Worm (Caenorhabditis elegans) whole organism, young adult: ENCODE data around the gene mlt-10.
A peak's percentile ranks its signal among the peaks of the same experiment; 100 is the strongest.

Source experiments
- B0336.3 ChIP-seq: fragments of 200-800 bp; sonication (Bioruptor generic); IDR thresholded peaks from 2 replicates; pipeline ENCODE4 v1.3.6; 2022; ENCODE audit warnings: missing genetic modification characterization, missing compliant biosample characterization
- C06A6.2 ChIP-seq: fragments of 200-800 bp; sonication (Bioruptor generic); conservative IDR thresholded peaks from 2 replicates; pipeline ENCODE4 v1.3.6; 2022; ENCODE audit warnings: missing genetic modification characterization, missing compliant biosample characterization
- C17E4.6 ChIP-seq: fragments of 200-800 bp; sonication (Bioruptor generic); IDR thresholded peaks from 2 replicates; pipeline ENCODE4 v1.3.6; 2022; ENCODE audit warnings: missing genetic modification reagents, missing genetic modification characterization, missing compliant biosample characterization
- F22D6.2 ChIP-seq: sonication (generic microtip); optimal IDR thresholded peaks from 2 replicates; lab custom pipeline; 2016; ENCODE audit warnings: mild to moderate bottlenecking, missing genetic modification characterization, missing compliant biosample characterization
- K11D2.4 ChIP-seq: fragments of 200-800 bp; sonication (Bioruptor generic); IDR thresholded peaks from 2 replicates; pipeline ENCODE4 v1.3.6; 2022; ENCODE audit warnings: missing genetic modification reagents, missing genetic modification characterization, missing compliant biosample characterization
- K12H6.12 ChIP-seq: fragments of 200-800 bp; sonication (Bioruptor generic); optimal IDR thresholded peaks from 2 replicates; lab custom pipeline; 2018; ENCODE audit warnings: mild to moderate bottlenecking, missing genetic modification characterization, missing compliant biosample characterization
- T07F8.4 ChIP-seq: sonication (generic microtip); optimal IDR thresholded peaks from 2 replicates; lab custom pipeline; 2016; ENCODE audit warnings: mild to moderate bottlenecking, missing genetic modification characterization, moderate library complexity, missing compliant biosample characterization
- Y53G8AR.9 ChIP-seq: fragments of 200-800 bp; sonication (Bioruptor generic); conservative IDR thresholded peaks from 2 replicates; pipeline ENCODE4 v1.3.6; 2022; ENCODE audit warnings: missing genetic modification reagents, missing genetic modification characterization, missing compliant biosample characterization
- Y95B8A.8 ChIP-seq: fragments of 200-800 bp; sonication (Bioruptor generic); IDR thresholded peaks from 2 replicates; pipeline ENCODE4 v1.3.6; 2022; ENCODE audit warnings: missing genetic modification reagents, missing genetic modification characterization, missing compliant biosample characterization
- bed-2 ChIP-seq: fragments of 200-800 bp; sonication (Bioruptor generic); IDR thresholded peaks from 2 replicates; pipeline ENCODE4 v1.3.6; 2022; ENCODE audit warnings: missing genetic modification reagents, missing genetic modification characterization, missing compliant biosample characterization
- cebp-1 ChIP-seq, 2 experiments: fragments of 200-800 bp in 1 of 2; sonication (Bioruptor generic) in 1 of 2; sonication (generic microtip) in 1 of 2; IDR thresholded peaks in 1 of 2; optimal IDR thresholded peaks in 1 of 2; 2 replicates each; pipeline versions ENCODE4 v1.3.6 to Lab custom; 2017 to 2022; ENCODE audit warnings: missing compliant biosample characterization in 2 of 2, missing genetic modification characterization in 2 of 2, mild to moderate bottlenecking in 1 of 2, missing genetic modification reagents in 1 of 2, moderate library complexity in 1 of 2
- ceh-100 ChIP-seq: fragments of 200-800 bp; sonication (Bioruptor generic); IDR thresholded peaks from 2 replicates; pipeline ENCODE4 v1.3.6; 2022; ENCODE audit warnings: missing genetic modification reagents, missing genetic modification characterization, missing compliant biosample characterization
- ceh-58 ChIP-seq: fragments of 200-800 bp; sonication (Bioruptor generic); IDR thresholded peaks from 2 replicates; pipeline ENCODE4 v1.3.6; 2022; ENCODE audit warnings: missing genetic modification characterization, missing compliant biosample characterization
- ceh-79 ChIP-seq: sonication (generic microtip); optimal IDR thresholded peaks from 2 replicates; lab custom pipeline; 2017; ENCODE audit warnings: mild to moderate bottlenecking, missing genetic modification characterization, missing compliant biosample characterization
- dox-1 ChIP-seq: fragments of 200-800 bp; sonication (Bioruptor generic); IDR thresholded peaks from 2 replicates; pipeline ENCODE4 v1.3.6; 2022; ENCODE audit warnings: missing genetic modification reagents, missing genetic modification characterization, missing compliant biosample characterization
- efl-1 ChIP-seq: fragments of 150-350 bp; optimal IDR thresholded peaks from 2 replicates; lab custom pipeline; 2014; ENCODE audit warnings: missing biosample characterization, missing genetic modification reagents, missing genetic modification characterization
- egl-18 ChIP-seq: fragments of 200-800 bp; sonication (Bioruptor generic); IDR thresholded peaks from 2 replicates; pipeline ENCODE4 v1.3.6; 2022; ENCODE audit warnings: missing genetic modification reagents, missing genetic modification characterization, missing compliant biosample characterization
- egl-44 ChIP-seq: fragments of 200-800 bp; sonication (Bioruptor generic); IDR thresholded peaks from 2 replicates; pipeline ENCODE4 v1.3.6; 2022; ENCODE audit warnings: missing genetic modification reagents, missing genetic modification characterization, missing compliant biosample characterization
- egrh-3 ChIP-seq: fragments of 200-800 bp; sonication (Bioruptor generic); IDR thresholded peaks from 2 replicates; pipeline ENCODE4 v1.3.6; 2022; ENCODE audit warnings: missing genetic modification reagents, missing genetic modification characterization, missing compliant biosample characterization
- hlh-12 ChIP-seq: sonication (generic microtip); optimal IDR thresholded peaks from 2 replicates; lab custom pipeline; 2016; ENCODE audit warnings: missing genetic modification characterization, missing compliant biosample characterization
- hlh-26 ChIP-seq: fragments of 200-800 bp; sonication (Bioruptor generic); conservative IDR thresholded peaks from 2 replicates; pipeline ENCODE4 v1.3.6; 2022; ENCODE audit warnings: missing genetic modification reagents, missing genetic modification characterization, missing compliant biosample characterization
- hmg-1.2 ChIP-seq: fragments of 200-800 bp; sonication (Bioruptor generic); IDR thresholded peaks from 2 replicates; pipeline ENCODE4 v1.3.6; 2022; ENCODE audit warnings: missing genetic modification reagents, missing genetic modification characterization, missing compliant biosample characterization
- hrde-1 ChIP-seq: sonication (generic microtip); optimal IDR thresholded peaks from 2 replicates; lab custom pipeline; 2016; ENCODE audit warnings: missing genetic modification characterization, mild to moderate bottlenecking, missing compliant biosample characterization, moderate library complexity, missing genotype, missing genetic modification reagents, borderline replicate concordance
- hsf-1 ChIP-seq: fragments of 200-800 bp; sonication (Bioruptor generic); IDR thresholded peaks from 2 replicates; pipeline ENCODE4 v1.3.6; 2022; ENCODE audit warnings: missing genetic modification reagents, missing genetic modification characterization, missing compliant biosample characterization
- lag-1 ChIP-seq: fragments of 200-800 bp; sonication (Bioruptor generic); IDR thresholded peaks from 2 replicates; pipeline ENCODE4 v1.3.6; 2022; ENCODE audit warnings: missing genetic modification reagents, missing genetic modification characterization, missing compliant biosample characterization
- let-607 ChIP-seq, 2 experiments: fragments of 200-800 bp in 1 of 2; sonication (Bioruptor generic) in 1 of 2; sonication (generic microtip) in 1 of 2; optimal IDR thresholded peaks; 2 replicates each; lab custom pipeline; 2016 to 2018; ENCODE audit warnings: mild to moderate bottlenecking in 2 of 2, missing compliant biosample characterization in 2 of 2, missing genetic modification characterization in 2 of 2, moderate library complexity in 2 of 2, missing genotype in 1 of 2
- lin-26 ChIP-seq: fragments of 200-800 bp; sonication (Bioruptor generic); IDR thresholded peaks from 2 replicates; pipeline ENCODE4 v1.3.6; 2022; ENCODE audit warnings: missing genetic modification reagents, missing genetic modification characterization, missing compliant biosample characterization
- lin-54 ChIP-seq: fragments of 200-800 bp; sonication (Bioruptor generic); optimal IDR thresholded peaks from 2 replicates; lab custom pipeline; 2018; ENCODE audit warnings: mild to moderate bottlenecking, missing genetic modification characterization, missing compliant biosample characterization
- lir-1 ChIP-seq: fragments of 200-800 bp; sonication (Bioruptor generic); conservative IDR thresholded peaks from 2 replicates; pipeline ENCODE4 v1.3.6; 2022; ENCODE audit warnings: missing genetic modification reagents, missing genetic modification characterization, missing compliant biosample characterization
- madf-10 ChIP-seq: sonication (generic microtip); optimal IDR thresholded peaks from 2 replicates; lab custom pipeline; 2016; ENCODE audit warnings: mild to moderate bottlenecking, missing genetic modification characterization, missing compliant biosample characterization
- madf-8 ChIP-seq: fragments of 200-800 bp; sonication (Bioruptor generic); conservative IDR thresholded peaks from 2 replicates; pipeline ENCODE4 v1.3.6; 2022; ENCODE audit warnings: missing genetic modification reagents, missing genetic modification characterization, missing compliant biosample characterization
- mxl-1 ChIP-seq: sonication (generic microtip); optimal IDR thresholded peaks from 2 replicates; lab custom pipeline; 2016; ENCODE audit warnings: missing genetic modification characterization, missing compliant biosample characterization
- nhr-27 ChIP-seq: fragments of 200-800 bp; sonication (Bioruptor generic); optimal IDR thresholded peaks from 2 replicates; lab custom pipeline; 2018; ENCODE audit warnings: mild to moderate bottlenecking, missing genetic modification characterization, moderate library complexity, missing compliant biosample characterization
- pbrm-1 ChIP-seq: fragments of 200-800 bp; sonication (Bioruptor generic); IDR thresholded peaks from 2 replicates; pipeline ENCODE4 v1.3.6; 2022; ENCODE audit warnings: missing genetic modification reagents, missing genetic modification characterization, missing compliant biosample characterization
- rcor-1 ChIP-seq: fragments of 200-800 bp; sonication (Bioruptor generic); IDR thresholded peaks from 2 replicates; pipeline ENCODE4 v1.3.6; 2022; ENCODE audit warnings: missing genetic modification reagents, missing genetic modification characterization, missing compliant biosample characterization
- sea-2 ChIP-seq: fragments of 200-800 bp; sonication (Bioruptor generic); IDR thresholded peaks from 2 replicates; pipeline ENCODE4 v1.3.6; 2022; ENCODE audit warnings: missing genetic modification characterization, missing compliant biosample characterization
- snpc-1.1 ChIP-seq: sonication (generic microtip); optimal IDR thresholded peaks from 2 replicates; lab custom pipeline; 2017; ENCODE audit warnings: missing genetic modification characterization, mild to moderate bottlenecking, missing compliant biosample characterization, antibody characterized with exemption, moderate library complexity, missing genotype, missing genetic modification reagents; ENCODE audit not compliant: insufficient read depth
- snpc-1.3 ChIP-seq: sonication (generic microtip); optimal IDR thresholded peaks from 2 replicates; lab custom pipeline; 2017; ENCODE audit warnings: missing genetic modification characterization, mild to moderate bottlenecking, missing compliant biosample characterization, antibody characterized with exemption, moderate library complexity, missing genotype, missing genetic modification reagents; ENCODE audit not compliant: insufficient read depth
- snpc-4 ChIP-seq, 5 experiments: fragments of 150-350 bp in 1 of 5; sonication (generic microtip) in 4 of 5; optimal IDR thresholded peaks; 2 replicates each; lab custom pipeline; 2014 to 2018; ENCODE audit warnings: missing genetic modification characterization in 5 of 5, missing biosample characterization in 3 of 5, antibody characterized with exemption in 2 of 5, mild to moderate bottlenecking in 2 of 5, missing compliant biosample characterization in 2 of 5, missing genotype in 2 of 5, moderate library complexity in 2 of 5, missing genetic modification reagents in 1 of 5
- sptf-2 ChIP-seq: fragments of 200-800 bp; sonication (Bioruptor generic); optimal IDR thresholded peaks from 2 replicates; lab custom pipeline; 2018; ENCODE audit warnings: mild to moderate bottlenecking, missing genetic modification characterization, missing compliant biosample characterization
- tbp1 ChIP-seq: fragments of 200-800 bp; sonication (Bioruptor generic); optimal IDR thresholded peaks from 2 replicates; lab custom pipeline; 2018; ENCODE audit warnings: mild to moderate bottlenecking, missing genetic modification characterization, missing compliant biosample characterization
- unc-130 ChIP-seq: sonication (generic microtip); optimal IDR thresholded peaks from 2 replicates; lab custom pipeline; 2016; ENCODE audit warnings: missing genetic modification reagents, missing genetic modification characterization, missing compliant biosample characterization
- zfh-2 ChIP-seq: fragments of 200-800 bp; sonication (Bioruptor generic); conservative IDR thresholded peaks from 2 replicates; pipeline ENCODE4 v1.3.6; 2022; ENCODE audit warnings: missing genetic modification reagents, missing genetic modification characterization, missing compliant biosample characterization
- ztf-18 ChIP-seq: sonication (generic microtip); optimal IDR thresholded peaks from 2 replicates; lab custom pipeline; 2016; ENCODE audit warnings: missing genotype, mild to moderate bottlenecking, missing genetic modification characterization, missing compliant biosample characterization
- ztf-26 ChIP-seq: sonication (generic microtip); optimal IDR thresholded peaks from 2 replicates; lab custom pipeline; 2017; ENCODE audit warnings: missing genetic modification characterization, missing compliant biosample characterization
- ztf-3 ChIP-seq: fragments of 200-800 bp; sonication (Bioruptor generic); optimal IDR thresholded peaks from 2 replicates; lab custom pipeline; 2018; ENCODE audit warnings: mild to moderate bottlenecking, missing genetic modification characterization, missing compliant biosample characterization

mlt-10 gene

DNA sequence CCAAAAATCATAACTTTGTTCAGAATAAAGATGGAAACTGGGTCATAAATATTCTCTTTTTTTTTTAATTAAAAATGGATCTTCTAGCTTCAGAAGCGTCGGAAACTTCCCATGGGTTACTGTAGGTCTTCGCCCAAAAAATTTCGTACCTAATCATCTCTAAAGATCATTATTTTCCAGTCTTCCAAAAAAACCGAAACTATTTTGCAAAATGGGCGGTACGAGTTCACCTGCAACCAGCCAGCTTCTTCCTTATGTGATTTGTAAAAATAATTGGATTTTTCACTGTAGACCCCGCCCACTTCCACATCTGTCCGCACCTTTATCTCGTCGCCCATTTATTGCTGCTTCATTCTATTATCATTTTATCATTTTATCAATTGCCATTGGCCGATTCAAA, at the start of gene mlt-10:
mlt-10 (plus strand) TSS at position 301 of the 400 bp plus-strand sequence.
- TF ChIP-seq dox-1 (no peak), ceh-58 (GFP tag; lab: Robert Waterston, UW) (no peak), C06A6.2 (no peak), bed-2 (GFP tag; lab: Robert Waterston, UW) (no peak), rcor-1 (no peak), snpc-4 (GFP tag; optimal IDR thresholded peaks at IDR 0.05; lab: Kevin White, UChicago) (no peak), snpc-4 (tag; optimal IDR thresholded peaks at IDR 0.05; lab: Kevin White, UChicago) (no peak), F22D6.2 (tag; lab: Kevin White, UChicago) (no peak), lin-26 (GFP tag; lab: Robert Waterston, UW) (no peak), nhr-27 (no peak), sptf-2 (no peak), K11D2.4 (no peak), ceh-100 (GFP tag; lab: Robert Waterston, UW) (no peak), egl-44 (no peak), lin-54 (GFP tag; lab: Kevin White, UChicago) (no peak), pbrm-1 (GFP tag; lab: Robert Waterston, UW) (no peak), Y95B8A.8 (no peak), ceh-79 (no peak), lir-1 (GFP tag; lab: Robert Waterston, UW) (no peak), madf-10 (tag; lab: Kevin White, UChicago) (no peak), egrh-3 (GFP tag; lab: Robert Waterston, UW) (no peak)

DNA sequence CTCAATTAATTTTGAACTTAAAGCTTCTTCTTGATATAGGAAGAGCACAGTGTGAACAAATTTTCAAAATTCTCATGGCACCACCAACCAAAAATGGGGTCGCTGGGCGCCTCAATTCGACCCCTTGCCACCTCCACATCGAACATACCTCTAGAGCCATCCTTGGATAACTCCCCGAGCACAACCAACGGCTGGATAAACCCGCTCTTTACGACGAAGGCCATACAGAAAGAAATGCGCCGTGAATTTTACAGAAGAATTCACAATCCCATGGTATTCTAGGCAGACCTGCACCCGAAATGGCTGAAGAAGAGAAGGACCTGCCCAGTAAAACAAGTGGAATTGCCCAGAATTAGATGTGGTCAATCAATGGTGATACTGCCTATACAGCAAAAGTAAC, 43.9 kb upstream of the mlt-10 start:
- TF ChIP-seq B0336.3 (GFP tag; lab: Robert Waterston, UW) (no peak), efl-1 (GFP tag; lab: Kevin White, UChicago) (no peak), ztf-3 (GFP tag; lab: Kevin White, UChicago) (no peak), lin-54 (GFP tag; lab: Kevin White, UChicago) (no peak), mxl-1 (no peak), F22D6.2 (tag; lab: Kevin White, UChicago) (no peak), zfh-2 (GFP tag; lab: Robert Waterston, UW) (no peak), tbp1 (no peak), rcor-1 (no peak), hsf-1 (GFP tag; lab: Robert Waterston, UW) (no peak), C06A6.2 (no peak), hlh-26 (GFP tag; lab: Robert Waterston, UW) (no peak), Y53G8AR.9 (no peak), let-607 (tag; optimal IDR thresholded peaks at IDR 0.05; lab: Kevin White, UChicago) (no peak), ztf-26 (tag; lab: Kevin White, UChicago) (no peak), lir-1 (GFP tag; lab: Robert Waterston, UW) (no peak), lag-1 (no peak), cebp-1 (GFP tag; IDR thresholded peaks at IDR 0.05; lab: Robert Waterston, UW) (no peak), cebp-1 (tag; optimal IDR thresholded peaks at IDR 0.05; lab: Kevin White, UChicago) (no peak)

DNA sequence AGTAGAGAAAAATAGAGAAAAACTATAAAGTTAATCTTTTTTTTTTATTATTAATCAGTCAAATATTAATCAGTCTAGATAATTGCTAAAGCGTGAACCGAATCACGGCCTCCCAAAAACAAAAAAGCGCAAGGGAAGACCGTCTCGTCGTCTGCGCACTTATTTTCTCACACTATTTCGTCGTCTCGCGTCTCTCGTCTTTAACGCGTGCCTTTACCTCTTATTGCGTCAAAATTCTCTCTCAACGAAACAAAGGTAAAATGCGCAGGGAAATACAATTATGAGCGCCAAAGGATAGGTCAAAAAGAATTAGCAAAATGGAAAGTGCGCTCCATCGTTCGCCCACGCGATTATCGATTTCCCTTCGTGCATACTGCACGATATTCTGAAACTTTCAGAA, 40.4 kb upstream of the mlt-10 start:
- TF ChIP-seq snpc-4 (GFP tag; optimal IDR thresholded peaks at IDR 0.05; lab: Kevin White, UChicago) (no peak), snpc-4 (tag; optimal IDR thresholded peaks at IDR 0.05; lab: Kevin White, UChicago) (no peak), snpc-1.3 (tag; lab: Kevin White, UChicago) (no peak), snpc-1.1 (no peak), hmg-1.2 (GFP tag; lab: Robert Waterston, UW) (peak; percentile 90), madf-8 (GFP tag; lab: Robert Waterston, UW) (no peak), sea-2 (no peak), C06A6.2 (no peak), hlh-12 (no peak), nhr-27 (no peak), hrde-1 (tag; lab: Kevin White, UChicago) (no peak), T07F8.4 (tag; lab: Kevin White, UChicago) (no peak), C17E4.6 (GFP tag; lab: Robert Waterston, UW) (no peak), egl-18 (GFP tag; lab: Robert Waterston, UW) (no peak), ztf-18 (tag; lab: Kevin White, UChicago) (peak; percentile 34), K12H6.12 (tag; lab: Kevin White, UChicago) (no peak), unc-130 (no peak), B0336.3 (GFP tag; lab: Robert Waterston, UW) (no peak)
